Worm (Caenorhabditis elegans): Measurements from ENCODE around the gene F18H3.4.

DNA sequence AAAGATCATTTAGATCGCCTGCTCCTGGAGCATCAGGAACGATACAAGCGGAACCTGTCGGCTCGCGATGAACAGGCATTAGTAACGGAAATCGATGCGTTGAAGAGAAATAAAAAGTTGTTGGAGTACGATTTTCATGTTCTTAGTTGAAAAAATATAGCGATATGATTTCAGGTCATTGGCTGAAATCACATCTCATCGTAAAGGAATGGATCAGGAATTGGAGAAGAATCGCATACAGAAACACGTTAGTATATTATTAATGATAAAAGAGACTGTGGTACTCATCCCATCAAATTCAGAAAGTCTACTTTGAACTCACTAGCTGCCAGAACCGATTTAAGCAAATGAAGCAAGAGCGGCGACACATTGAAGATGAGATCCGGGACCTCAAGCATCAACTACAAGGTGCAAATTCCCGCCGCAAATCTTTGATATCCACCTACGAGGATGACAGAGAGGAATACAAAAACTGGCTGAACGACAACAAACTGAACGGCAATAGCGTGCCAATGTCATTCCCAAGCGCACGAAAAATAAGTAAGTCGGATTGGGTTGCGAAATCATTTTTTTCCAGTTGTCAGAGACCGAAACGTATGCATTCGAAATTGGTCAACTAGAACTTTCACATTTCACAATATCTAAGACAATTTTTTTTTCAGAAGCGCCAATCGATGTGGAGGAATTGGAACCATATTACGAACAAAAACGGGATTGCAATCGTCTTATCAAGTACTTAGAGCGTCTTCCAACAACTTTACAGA lies 1.3 kb downstream of the F18H3.4 start:
- TF ChIP-seq flt-1 (GFP tag; IDR thresholded peaks at IDR 0.05) = no peak
- TF ChIP-seq ref-1 (GFP tag; conservative IDR thresholded peaks at IDR 0.05) = no peak
- TF ChIP-seq tab-1 (GFP tag; IDR thresholded peaks at IDR 0.05) = no peak
- no peak for TF ChIP-seq ztf-29 (GFP tag; IDR thresholded peaks at IDR 0.05)
